Worm (Caenorhabditis elegans) whole organism, L4/young adult: ENCODE results near the gene K10G6.9.

ENCODE experiments used
- dao-5 ChIP-seq: sonication (generic microtip); optimal IDR thresholded peaks from 2 replicates; lab custom pipeline; 2016; ENCODE audit warnings: missing genotype, missing genetic modification characterization, moderate library complexity, missing compliant biosample characterization
- him-1 ChIP-seq: sonication (generic microtip); optimal IDR thresholded peaks from 2 replicates; lab custom pipeline; 2016; ENCODE audit warnings: missing genotype, missing genetic modification reagents, missing genetic modification characterization, missing compliant biosample characterization

DNA sequence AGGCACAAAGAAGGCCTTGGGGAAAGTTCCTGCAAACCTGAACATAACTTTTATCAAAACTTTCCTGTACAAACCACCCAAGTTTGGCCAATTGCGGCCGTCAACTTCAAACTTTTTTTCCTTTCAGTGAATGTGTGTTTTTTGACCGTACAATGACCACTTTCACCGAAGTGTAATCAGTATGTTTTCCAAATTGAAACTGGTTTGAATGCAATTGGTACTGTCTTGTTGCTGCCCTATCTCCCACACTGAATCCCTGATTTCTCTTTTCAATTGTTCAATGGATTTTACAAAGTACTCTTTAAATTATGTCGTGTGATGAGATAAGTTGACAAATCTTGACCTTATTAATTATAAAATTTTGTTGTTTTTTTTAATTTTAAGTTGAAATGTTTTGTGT, 28.4 kb downstream of the K10G6.9 start:
- TF ChIP-seq him-1 (no peak), dao-5 (tag; lab: Kevin White, UChicago) (no peak)
